Worm (Caenorhabditis elegans) whole organism, L2 larva: ENCODE measurements around the gene dgn-1.

ENCODE experiments used
- R02D3.7 ChIP-seq: fragments of 150-350 bp; optimal IDR thresholded peaks from 2 replicates; lab custom pipeline; 2014; ENCODE audit warnings: missing biosample characterization, missing genetic modification characterization
- Y55F3AM.14 ChIP-seq: fragments of 200-800 bp; sonication (Bioruptor generic); optimal IDR thresholded peaks from 2 replicates; lab custom pipeline; 2018; ENCODE audit warnings: mild to moderate bottlenecking, missing genetic modification characterization, missing compliant biosample characterization
- dmd-4 ChIP-seq: sonication (generic microtip); optimal IDR thresholded peaks from 2 replicates; lab custom pipeline; 2017; ENCODE audit warnings: missing biosample characterization, missing genetic modification characterization
- unc-39 ChIP-seq: fragments of 150-350 bp; optimal IDR thresholded peaks from 2 replicates; lab custom pipeline; 2014; ENCODE audit warnings: missing biosample characterization, missing genetic modification characterization
- unc-55 ChIP-seq: fragments of 150-350 bp; sonication (generic microtip); optimal IDR thresholded peaks from 3 replicates; lab custom pipeline; 2014; ENCODE audit warnings: missing biosample characterization, missing genetic modification reagents, missing genetic modification characterization

DNA sequence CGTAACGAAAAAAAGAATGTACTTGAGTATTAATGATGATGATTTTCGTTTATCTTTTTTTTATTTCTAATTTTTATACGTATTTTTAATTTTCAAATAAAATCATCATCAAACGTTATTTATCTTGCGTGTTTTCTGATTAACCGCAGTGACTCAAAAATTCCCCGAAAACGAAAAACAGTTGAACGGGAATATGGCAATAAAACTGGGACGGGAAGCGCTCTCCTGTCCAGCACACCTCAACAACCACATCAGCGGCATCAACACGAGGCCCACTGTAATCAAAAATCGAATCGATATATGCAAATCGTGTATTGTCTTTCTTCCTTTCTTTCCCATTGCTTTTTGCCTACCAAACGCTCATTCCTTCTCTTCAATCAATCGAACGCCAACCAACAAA is 30.3 kb upstream of the dgn-1 start, which contains the start of gene K09C8.2:
- TF ChIP-seq Y55F3AM.14 (GFP tag; lab: Kevin White, UChicago): no peak
- TF ChIP-seq unc-55 (GFP tag; lab: Kevin White, UChicago): no peak
- TF ChIP-seq unc-39 (tag; lab: Kevin White, UChicago): no peak
- TF ChIP-seq dmd-4: no peak
- TF ChIP-seq R02D3.7 (tag; lab: Kevin White, UChicago): no peak
